Fruit fly (Drosophila melanogaster) whole organism, embryonic: ENCODE results near the gene Fit2.
A peak's percentile ranks its signal among the peaks of the same experiment; 100 is the strongest.

Source experiments
- Lhr ChIP-seq: fragments of 200-800 bp; sonication (Bioruptor generic); optimal IDR thresholded peaks from 3 replicates; lab custom pipeline; 2017; ENCODE audit warnings: mild to moderate bottlenecking, missing biosample characterization, missing genetic modification reagents, missing genetic modification characterization
- Trl ChIP-seq, 3 experiments: fragments of >200 bp in 2 of 3; fragments of 200-800 bp in 1 of 3; sonication (Bioruptor generic) in 1 of 3; optimal IDR thresholded peaks; 2 replicates in 1 of 3; 3 replicates in 2 of 3; lab custom pipeline; 2016 to 2017; ENCODE audit warnings: missing biosample characterization in 1 of 3, missing genetic modification characterization in 1 of 3
- pan ChIP-seq, 4 experiments: fragments of >200 bp in 3 of 4; fragments of 200-800 bp in 1 of 4; sonication (Bioruptor generic) in 1 of 4; optimal IDR thresholded peaks in 3 of 4; IDR thresholded peaks in 1 of 4; 2 replicates each; pipeline versions ENCODE4 v1.3.6 to Lab custom; 2017 to 2022; ENCODE audit warnings: missing biosample characterization in 2 of 4, missing genetic modification characterization in 2 of 4, mixed read lengths in 1 of 4

dm6 chr3L:16989169-16989568 is 35.0 kb upstream of the Fit2 start:
- TF ChIP-seq Trl (optimal IDR thresholded peaks at IDR 0.05; lab: Kevin White, UChicago) (no peak), Trl (GFP tag; optimal IDR thresholded peaks at IDR 0.05; lab: Kevin White, UChicago) (no peak), pan (optimal IDR thresholded peaks at IDR 0.05; lab: Kevin White, UChicago) (no peak), pan (GFP tag; optimal IDR thresholded peaks at IDR 0.05 in 1 of 2, IDR thresholded peaks at IDR 0.05 in 1 of 2) (peak in 1 of 2 experiments; percentile 30), Lhr (GFP tag; lab: Kevin White, UChicago) (no peak)
